Worm (Caenorhabditis elegans): ENCODE data around the gene F20H11.4.

The F20H11.4 gene

ce11 chrIII:6619952-6620351 lies 11.5 kb downstream of the F20H11.4 start, which contains the start of gene C13B9.2:
Gene C13B9.2, plus strand, starts transcription at chrIII:6620252.
- no peak for TF ChIP-seq T22C8.4 (GFP tag; IDR thresholded peaks at IDR 0.05)
- TF ChIP-seq klf-2 (GFP tag; conservative IDR thresholded peaks at IDR 0.05): no peak
- no peak for TF ChIP-seq ztf-23 (GFP tag; IDR thresholded peaks at IDR 0.05)
- TF ChIP-seq ztf-29 (GFP tag; IDR thresholded peaks at IDR 0.05): no peak
- TF ChIP-seq med-1 (GFP tag; optimal IDR thresholded peaks at IDR 0.05; ENCODE audit: insufficient read depth): no peak
- no peak for TF ChIP-seq tab-1 (GFP tag; IDR thresholded peaks at IDR 0.05)
- no peak for TF ChIP-seq cog-1 (tag; optimal IDR thresholded peaks at IDR 0.05)
- TF ChIP-seq ref-1 (GFP tag; conservative IDR thresholded peaks at IDR 0.05): no peak
- no peak for TF ChIP-seq flt-1 (GFP tag; IDR thresholded peaks at IDR 0.05)

ce11 chrIII:6624872-6625271 lies 16.4 kb downstream of the F20H11.4 start, which contains the start of gene copd-1:
Gene copd-1, minus strand, starts transcription at chrIII:6624972.
- no peak for TF ChIP-seq ztf-23 (GFP tag; IDR thresholded peaks at IDR 0.05)
- no peak for TF ChIP-seq cog-1 (tag; optimal IDR thresholded peaks at IDR 0.05)
- no peak for TF ChIP-seq med-1 (GFP tag; optimal IDR thresholded peaks at IDR 0.05; ENCODE audit: insufficient read depth)
- no peak for TF ChIP-seq tab-1 (GFP tag; IDR thresholded peaks at IDR 0.05)
- TF ChIP-seq klf-2 (GFP tag; conservative IDR thresholded peaks at IDR 0.05): no peak

ce11 chrIII:6625317-6625716 lies 16.9 kb downstream of the F20H11.4 start:
- TF ChIP-seq ztf-29 (GFP tag; IDR thresholded peaks at IDR 0.05) (no peak), cog-1 (tag; optimal IDR thresholded peaks at IDR 0.05) (no peak)

DNA sequence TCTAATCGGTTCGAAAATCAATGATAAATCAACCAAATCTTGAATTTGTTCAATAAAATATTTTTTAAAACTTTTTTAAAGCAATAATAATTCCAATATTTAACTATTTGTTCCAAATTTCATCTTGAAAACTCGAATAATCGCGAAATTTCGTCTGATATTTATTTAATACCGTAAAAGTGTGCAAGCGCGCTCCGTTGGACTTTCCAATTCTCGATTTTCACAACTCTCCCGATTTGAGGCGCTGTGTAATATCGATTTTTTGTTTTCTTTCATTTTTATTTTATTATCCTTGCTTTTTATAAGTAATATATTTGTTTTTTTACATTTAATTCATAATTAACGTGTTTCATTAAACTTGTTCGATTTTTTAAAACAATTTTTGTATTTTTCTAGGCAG lies 19.5 kb downstream of the F20H11.4 start:
- TF ChIP-seq T22C8.4 (GFP tag; IDR thresholded peaks at IDR 0.05): 0 out of 2 replicates have a peak, but pooled peaks have one; percentile 44

DNA sequence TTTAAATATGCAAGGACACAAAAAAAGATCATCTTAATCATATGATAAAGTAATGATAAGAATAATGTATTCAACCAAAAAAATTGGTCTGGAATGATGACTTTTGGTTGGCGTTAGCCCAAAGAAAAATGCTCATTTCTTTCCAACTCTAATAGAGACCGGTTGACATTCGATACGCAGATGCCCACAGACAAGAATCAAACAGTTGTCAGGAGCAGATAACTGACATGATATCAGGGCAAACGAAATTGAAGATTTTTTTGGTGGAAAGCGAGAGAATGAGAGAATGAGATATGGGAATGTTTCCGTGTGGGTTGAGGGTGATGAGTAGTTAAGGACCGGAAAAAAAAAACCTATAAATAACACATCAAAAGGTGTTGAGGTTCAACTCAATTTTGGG lies 30.6 kb downstream of the F20H11.4 start:
- TF ChIP-seq cog-1 (tag; optimal IDR thresholded peaks at IDR 0.05) (no peak), klf-2 (GFP tag; conservative IDR thresholded peaks at IDR 0.05) (no peak), ztf-29 (GFP tag; IDR thresholded peaks at IDR 0.05) (no peak), med-1 (GFP tag; optimal IDR thresholded peaks at IDR 0.05; ENCODE audit: insufficient read depth) (no peak), ztf-23 (GFP tag; IDR thresholded peaks at IDR 0.05) (no peak), ref-1 (GFP tag; conservative IDR thresholded peaks at IDR 0.05) (no peak)

ce11 chrIII:6645305-6645704 lies 36.9 kb downstream of the F20H11.4 start:
- TF ChIP-seq klf-2 (GFP tag; conservative IDR thresholded peaks at IDR 0.05) (no peak), ref-1 (GFP tag; conservative IDR thresholded peaks at IDR 0.05) (no peak), T22C8.4 (GFP tag; IDR thresholded peaks at IDR 0.05) (no peak), tab-1 (GFP tag; IDR thresholded peaks at IDR 0.05) (no peak), med-1 (GFP tag; optimal IDR thresholded peaks at IDR 0.05; ENCODE audit: insufficient read depth) (no peak), cog-1 (tag; optimal IDR thresholded peaks at IDR 0.05) (no peak), ztf-29 (GFP tag; IDR thresholded peaks at IDR 0.05) (no peak), ztf-23 (GFP tag; IDR thresholded peaks at IDR 0.05) (no peak), flt-1 (GFP tag; IDR thresholded peaks at IDR 0.05) (no peak)

ce11 chrIII:6646898-6647297 lies 38.5 kb downstream of the F20H11.4 start:
- TF ChIP-seq T22C8.4 (GFP tag; IDR thresholded peaks at IDR 0.05): no peak
- TF ChIP-seq ref-1 (GFP tag; conservative IDR thresholded peaks at IDR 0.05): no peak
- TF ChIP-seq cog-1 (tag; optimal IDR thresholded peaks at IDR 0.05): no peak
- TF ChIP-seq tab-1 (GFP tag; IDR thresholded peaks at IDR 0.05): no peak
- TF ChIP-seq ztf-23 (GFP tag; IDR thresholded peaks at IDR 0.05): no peak
- TF ChIP-seq flt-1 (GFP tag; IDR thresholded peaks at IDR 0.05): no peak

DNA sequence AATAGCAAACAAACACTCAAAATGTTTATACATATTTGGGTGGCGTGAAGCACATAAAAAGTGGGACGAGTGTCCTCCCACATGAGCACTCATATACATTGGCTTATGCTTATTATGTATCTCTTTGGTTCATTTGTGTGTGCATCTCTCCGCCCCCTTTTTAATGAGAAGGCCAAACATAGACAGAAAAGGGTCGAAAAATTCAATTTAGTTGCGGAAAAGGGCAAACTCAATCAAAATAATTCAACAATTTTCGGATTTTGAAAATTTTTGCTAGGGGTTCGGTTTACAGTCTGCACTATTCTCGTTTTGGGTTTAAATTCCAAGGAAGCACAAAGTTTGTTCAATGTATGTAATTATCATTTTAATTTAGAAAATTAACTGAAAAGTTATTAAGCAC lies 39.1 kb downstream of the F20H11.4 start:
- TF ChIP-seq T22C8.4 (GFP tag; IDR thresholded peaks at IDR 0.05) (no peak), med-1 (GFP tag; optimal IDR thresholded peaks at IDR 0.05; ENCODE audit: insufficient read depth) (no peak), ztf-23 (GFP tag; IDR thresholded peaks at IDR 0.05) (no peak), tab-1 (GFP tag; IDR thresholded peaks at IDR 0.05) (no peak), ztf-29 (GFP tag; IDR thresholded peaks at IDR 0.05) (no peak), flt-1 (GFP tag; IDR thresholded peaks at IDR 0.05) (no peak), ref-1 (GFP tag; conservative IDR thresholded peaks at IDR 0.05) (no peak), cog-1 (tag; optimal IDR thresholded peaks at IDR 0.05) (no peak), klf-2 (GFP tag; conservative IDR thresholded peaks at IDR 0.05) (no peak)

DNA sequence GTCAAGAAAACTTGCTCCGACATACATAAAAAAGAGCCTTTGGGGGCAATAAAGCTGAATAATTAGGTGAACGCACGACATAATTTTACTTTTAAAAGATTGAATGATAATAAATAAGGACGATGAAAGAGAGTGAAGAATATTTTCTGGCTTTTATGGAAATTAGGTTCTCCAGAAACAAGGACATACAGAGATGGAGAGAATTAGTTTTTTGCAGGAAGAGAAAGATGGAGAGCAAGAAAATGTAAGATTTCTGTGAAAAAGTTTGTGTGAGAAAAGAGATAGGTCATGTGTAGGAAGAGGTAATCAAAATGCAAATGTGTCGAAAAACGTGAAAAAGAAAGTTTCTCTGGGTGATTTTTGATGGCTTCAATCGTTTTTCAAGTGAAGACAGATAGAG lies 43.6 kb downstream of the F20H11.4 start, which contains the start of gene pdfr-1:
TSS of gene pdfr-1 (minus strand) at position 101 of the 400 bp plus-strand sequence.
- TF ChIP-seq ztf-23 (GFP tag; IDR thresholded peaks at IDR 0.05): no peak
- no peak for TF ChIP-seq T22C8.4 (GFP tag; IDR thresholded peaks at IDR 0.05)
- no peak for TF ChIP-seq flt-1 (GFP tag; IDR thresholded peaks at IDR 0.05)
- TF ChIP-seq klf-2 (GFP tag; conservative IDR thresholded peaks at IDR 0.05): no peak
- no peak for TF ChIP-seq med-1 (GFP tag; optimal IDR thresholded peaks at IDR 0.05; ENCODE audit: insufficient read depth)
- no peak for TF ChIP-seq tab-1 (GFP tag; IDR thresholded peaks at IDR 0.05)
- no peak for TF ChIP-seq cog-1 (tag; optimal IDR thresholded peaks at IDR 0.05)

DNA sequence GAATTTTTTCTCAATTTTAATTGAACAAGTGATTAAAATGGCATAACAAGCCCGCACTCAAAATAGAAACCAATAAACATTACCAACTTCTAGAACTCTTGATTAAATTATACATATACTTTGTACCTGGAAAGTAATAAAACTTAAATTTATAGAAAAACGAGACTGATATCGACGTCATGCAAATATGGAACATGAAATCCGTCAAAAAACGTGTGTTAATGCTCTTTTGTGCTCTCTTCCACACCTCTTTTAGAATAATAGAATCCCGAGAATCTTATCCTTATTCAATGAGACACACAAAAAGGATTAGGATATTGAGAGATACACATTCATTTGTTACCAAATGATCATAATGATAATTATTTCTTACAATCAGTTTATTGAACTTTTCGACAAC lies 45.5 kb downstream of the F20H11.4 start:
- TF ChIP-seq klf-2 (GFP tag; conservative IDR thresholded peaks at IDR 0.05) (no peak), ztf-29 (GFP tag; IDR thresholded peaks at IDR 0.05) (no peak), med-1 (GFP tag; optimal IDR thresholded peaks at IDR 0.05; ENCODE audit: insufficient read depth) (no peak), ztf-23 (GFP tag; IDR thresholded peaks at IDR 0.05) (no peak), tab-1 (GFP tag; IDR thresholded peaks at IDR 0.05) (no peak), ref-1 (GFP tag; conservative IDR thresholded peaks at IDR 0.05) (no peak), T22C8.4 (GFP tag; IDR thresholded peaks at IDR 0.05) (no peak), flt-1 (GFP tag; IDR thresholded peaks at IDR 0.05) (no peak), cog-1 (tag; optimal IDR thresholded peaks at IDR 0.05) (no peak)

- no peak for TF ChIP-seq ztf-23 (GFP tag; IDR thresholded peaks at IDR 0.05)
- no peak for TF ChIP-seq med-1 (GFP tag; optimal IDR thresholded peaks at IDR 0.05; ENCODE audit: insufficient read depth)
- TF ChIP-seq klf-2 (GFP tag; conservative IDR thresholded peaks at IDR 0.05): no peak
- TF ChIP-seq flt-1 (GFP tag; IDR thresholded peaks at IDR 0.05): no peak
- no peak for TF ChIP-seq tab-1 (GFP tag; IDR thresholded peaks at IDR 0.05)
- no peak for TF ChIP-seq ztf-29 (GFP tag; IDR thresholded peaks at IDR 0.05)
- TF ChIP-seq cog-1 (tag; optimal IDR thresholded peaks at IDR 0.05): no peak
- no peak for TF ChIP-seq ref-1 (GFP tag; conservative IDR thresholded peaks at IDR 0.05)
- TF ChIP-seq T22C8.4 (GFP tag; IDR thresholded peaks at IDR 0.05): no peak
Measured at ce11 chrIII:6655830-6656229, 47.4 kb downstream of the F20H11.4 start.
